Worm (Caenorhabditis elegans): Measurements from ENCODE around the gene tbx-34.

- TF ChIP-seq cog-1 (tag; optimal IDR thresholded peaks at IDR 0.05), result no peak
- TF ChIP-seq flt-1 (GFP tag; IDR thresholded peaks at IDR 0.05), result no peak
- TF ChIP-seq ztf-23 (GFP tag; IDR thresholded peaks at IDR 0.05), result no peak
These were observed 47.5 kb downstream of the tbx-34 start for ce11 chrIII:11170509-11170908.
